Worm (Caenorhabditis elegans) whole organism, L1 larva: ENCODE data around the gene srw-55.

Source experiments
- hpl-2 ChIP-seq: fragments of 150-350 bp; optimal IDR thresholded peaks from 2 replicates; lab custom pipeline; 2014; ENCODE audit warnings: missing biosample characterization, missing genetic modification reagents, missing genetic modification characterization
- lin-15B ChIP-seq: fragments of 150-350 bp; sonication (generic microtip); optimal IDR thresholded peaks from 3 replicates; lab custom pipeline; 2014; ENCODE audit warnings: missing biosample characterization, missing genetic modification characterization
- nhr-11 ChIP-seq: fragments of 150-350 bp; optimal IDR thresholded peaks from 2 replicates; lab custom pipeline; 2014; ENCODE audit warnings: missing biosample characterization, missing genetic modification characterization
- nhr-47 ChIP-seq: sonication (generic microtip); optimal IDR thresholded peaks from 2 replicates; lab custom pipeline; 2016; ENCODE audit warnings: mild to moderate bottlenecking, missing genetic modification characterization, moderate library complexity, missing compliant biosample characterization
- unc-62 ChIP-seq: fragments of 150-350 bp; optimal IDR thresholded peaks from 2 replicates; lab custom pipeline; 2014; ENCODE audit warnings: missing biosample characterization, missing genetic modification reagents, missing genetic modification characterization

DNA sequence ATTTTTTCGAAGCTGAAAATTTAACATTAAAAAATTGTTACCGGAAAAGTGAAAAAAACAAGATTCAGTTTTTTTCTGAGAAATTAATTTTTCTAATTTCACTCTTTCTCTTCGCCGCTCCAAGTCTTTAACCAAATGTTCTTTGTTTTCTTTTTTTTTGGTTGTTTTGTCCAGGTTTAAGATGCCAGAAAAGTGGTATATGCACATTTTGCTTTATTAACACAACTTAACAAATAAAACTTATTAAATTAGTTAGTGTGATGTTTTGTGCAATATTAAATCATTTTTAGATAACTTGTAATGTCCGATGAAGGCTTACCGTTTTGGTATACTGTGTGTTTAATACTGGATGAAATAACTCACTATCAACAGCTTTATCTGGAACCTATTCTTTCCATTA lies 3.0 kb upstream of the srw-55 start, which contains the start of gene srw-53:
- TF ChIP-seq nhr-47 (tag; lab: Kevin White, UChicago), result no peak
- no peak for TF ChIP-seq lin-15B (tag; lab: Kevin White, UChicago)
- no peak for TF ChIP-seq hpl-2 (GFP tag; lab: Kevin White, UChicago)
- TF ChIP-seq nhr-11 (tag; lab: Kevin White, UChicago), result no peak
- no peak for TF ChIP-seq unc-62 (GFP tag; lab: Kevin White, UChicago)
